Fruit fly (Drosophila melanogaster) whole organism: ENCODE results near the gene Tango2.

Source experiments
- Dll ChIP-seq: fragments of >200 bp; optimal IDR thresholded peaks from 2 replicates; lab custom pipeline; 2017
- psq ChIP-seq: fragments of >200 bp; optimal IDR thresholded peaks from 2 replicates; lab custom pipeline; 2017

dm6 chrX:13568127-13568526 lies 48.7 kb upstream of the Tango2 start:
- TF ChIP-seq psq (lab: Kevin White, UChicago), result no peak
- no peak for TF ChIP-seq Dll
